Worm (Caenorhabditis elegans) whole organism, L2 larva: ENCODE results near the gene zip-3.

Experiments used
- Y55F3AM.14 ChIP-seq: fragments of 200-800 bp; sonication (Bioruptor generic); optimal IDR thresholded peaks from 2 replicates; lab custom pipeline; 2018; ENCODE audit warnings: mild to moderate bottlenecking, missing genetic modification characterization, missing compliant biosample characterization
- ceh-82 ChIP-seq: fragments of 150-350 bp; optimal IDR thresholded peaks from 2 replicates; lab custom pipeline; 2014; ENCODE audit warnings: missing biosample characterization, missing genetic modification characterization
- mab-5 ChIP-seq: fragments of 150-350 bp; optimal IDR thresholded peaks from 2 replicates; lab custom pipeline; 2014; ENCODE audit warnings: missing biosample characterization, missing genetic modification characterization
- mbf-1 ChIP-seq: sonication (generic microtip); optimal IDR thresholded peaks from 2 replicates; lab custom pipeline; 2017; ENCODE audit warnings: missing biosample characterization, missing genetic modification characterization
- zag-1 ChIP-seq: fragments of 150-350 bp; optimal IDR thresholded peaks from 2 replicates; lab custom pipeline; 2014; ENCODE audit warnings: missing biosample characterization, missing genetic modification characterization

- TF ChIP-seq zag-1 (tag; lab: Kevin White, UChicago) (no peak), mab-5 (tag; lab: Kevin White, UChicago) (no peak), Y55F3AM.14 (GFP tag; lab: Kevin White, UChicago) (no peak), ceh-82 (tag; lab: Kevin White, UChicago) (no peak), mbf-1 (tag; lab: Kevin White, UChicago) (no peak)
Observed at ce11 chrII:13924909-13925308, 32.3 kb downstream of the zip-3 start, which contains the start of gene mltn-5.
